Worm (Caenorhabditis elegans): Measurements from ENCODE around the gene scrm-7.

DNA sequence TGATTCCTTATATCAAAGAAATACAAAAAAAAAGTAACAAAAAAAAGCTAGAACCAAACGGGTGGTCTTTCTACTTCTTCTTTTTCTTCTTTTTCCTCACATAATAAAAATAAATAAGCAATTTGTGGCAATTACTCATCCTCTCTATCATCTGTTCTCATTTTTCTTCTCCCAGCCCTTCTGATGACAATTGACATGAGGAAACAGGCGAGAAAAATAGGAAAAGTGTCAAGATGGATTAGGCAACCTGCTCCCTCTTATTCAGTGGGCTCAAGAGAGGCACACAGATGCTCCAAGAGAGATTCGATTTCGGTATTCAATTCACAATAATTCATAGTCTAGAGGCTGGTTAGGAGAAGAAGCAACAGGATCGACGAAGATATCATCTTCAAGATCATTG, 11.2 kb upstream of the scrm-7 start:
- TF ChIP-seq lsy-2 (tag; optimal IDR thresholded peaks at IDR 0.05) = no peak
- no peak for TF ChIP-seq ztf-11 (tag; optimal IDR thresholded peaks at IDR 0.05)
- TF ChIP-seq unc-62 (GFP tag; optimal IDR thresholded peaks at IDR 0.05) = no peak
- no peak for TF ChIP-seq lin-39 (tag; optimal IDR thresholded peaks at IDR 0.05)
- no peak for TF ChIP-seq snpc-4 (tag; optimal IDR thresholded peaks at IDR 0.05)
